Fruit fly (Drosophila melanogaster): ENCODE results near the gene Pdp.

Gene Pdp

dm6 chrX:7715433-7715832 is 19.0 kb downstream of the Pdp start:
- TF ChIP-seq CG34406 (GFP tag; optimal IDR thresholded peaks at IDR 0.05), result no peak
- peak; percentile 57 for TF ChIP-seq Eip78C (GFP tag)
- peak; percentile 8 for TF ChIP-seq lz (GFP tag; optimal IDR thresholded peaks at IDR 0.05)
- peak; percentile 25 for TF ChIP-seq esn (GFP tag; optimal IDR thresholded peaks at IDR 0.05)
- peak; percentile 7 for TF ChIP-seq Hr39 (GFP tag; optimal IDR thresholded peaks at IDR 0.05)

dm6 chrX:7710439-7711154 is 23.9 kb downstream of the Pdp start:
- TF ChIP-seq Sox102F (GFP tag; optimal IDR thresholded peaks at IDR 0.05) (peak; percentile 15), Eip78C (GFP tag) (peak; percentile 51), CG1621 (tag; optimal IDR thresholded peaks at IDR 0.05) (no peak), Gug (GFP tag; IDR thresholded peaks at IDR 0.05) (no peak), cyc (GFP tag; optimal IDR thresholded peaks at IDR 0.05) (peak; percentile 44), Hr39 (GFP tag; optimal IDR thresholded peaks at IDR 0.05) (peak; percentile 32), CG11902 (GFP tag; optimal IDR thresholded peaks at IDR 0.05) (no peak), CG3919 (GFP tag; optimal IDR thresholded peaks at IDR 0.05) (no peak), esn (GFP tag; optimal IDR thresholded peaks at IDR 0.05) (peak; percentile 20), net (GFP tag; optimal IDR thresholded peaks at IDR 0.05) (no peak), Eip93F (GFP tag; optimal IDR thresholded peaks at IDR 0.05) (no peak), CG6792 (GFP tag; optimal IDR thresholded peaks at IDR 0.05) (no peak), achi (GFP tag; optimal IDR thresholded peaks at IDR 0.05) (no peak), acj6 (GFP tag; optimal IDR thresholded peaks at IDR 0.05) (no peak), CG15336 (GFP tag; IDR thresholded peaks at IDR 0.05) (no peak; the same call in 1 of the 2 replicates), lz (GFP tag; optimal IDR thresholded peaks at IDR 0.05) (peak; percentile 51), CG9139 (GFP tag; optimal IDR thresholded peaks at IDR 0.05) (no peak), CG16779 (tag; optimal IDR thresholded peaks at IDR 0.05) (peak; percentile 8), CG3032 (tag; optimal IDR thresholded peaks at IDR 0.05) (no peak), spab (GFP tag; optimal IDR thresholded peaks at IDR 0.05) (no peak), fd59A (GFP tag; optimal IDR thresholded peaks at IDR 0.05) (no peak), fd85E (GFP tag; optimal IDR thresholded peaks at IDR 0.05) (no peak), CG34406 (GFP tag; optimal IDR thresholded peaks at IDR 0.05) (no peak), Hr4 (GFP tag; optimal IDR thresholded peaks at IDR 0.05) (no peak), Lpt (GFP tag; optimal IDR thresholded peaks at IDR 0.05) (no peak), salr (GFP tag; optimal IDR thresholded peaks at IDR 0.05) (no peak), Met (GFP tag; optimal IDR thresholded peaks at IDR 0.05) (no peak), CG6276 (GFP tag; optimal IDR thresholded peaks at IDR 0.05) (peak; percentile 23), CG4318 (GFP tag; optimal IDR thresholded peaks at IDR 0.05) (no peak), CG6854 (GFP tag; optimal IDR thresholded peaks at IDR 0.05) (no peak), pdm3 (GFP tag; optimal IDR thresholded peaks at IDR 0.05) (no peak), CG10669 (GFP tag; optimal IDR thresholded peaks at IDR 0.05) (no peak), OdsH (GFP tag; optimal IDR thresholded peaks at IDR 0.05) (no peak), Ets21C (GFP tag; optimal IDR thresholded peaks at IDR 0.05) (no peak), CG6163 (GFP tag; IDR thresholded peaks at IDR 0.05) (0 out of 3 replicates have a peak, but pooled peaks have one; percentile 39), Eip75B (GFP tag; optimal IDR thresholded peaks at IDR 0.05) (no peak), CG8319 (GFP tag; optimal IDR thresholded peaks at IDR 0.05) (no peak), CG31627 (GFP tag; optimal IDR thresholded peaks at IDR 0.05) (peak; percentile 45), ss (GFP tag; optimal IDR thresholded peaks at IDR 0.05) (no peak), Hr38 (GFP tag; optimal IDR thresholded peaks at IDR 0.05) (no peak), CG8632 (GFP tag; optimal IDR thresholded peaks at IDR 0.05) (no peak), CG8119 (GFP tag; IDR thresholded peaks at IDR 0.05) (peak; percentile 36; the same call in 2 of the 3 replicates), eg (GFP tag; IDR thresholded peaks at IDR 0.05) (peak; percentile 63; the same call in 2 of the 3 replicates), CG7368 (GFP tag; optimal IDR thresholded peaks at IDR 0.05) (no peak), Blimp-1 (GFP tag; optimal IDR thresholded peaks at IDR 0.05) (no peak), Sox14 (GFP tag; optimal IDR thresholded peaks at IDR 0.05) (no peak), Sox15 (GFP tag; optimal IDR thresholded peaks at IDR 0.05) (no peak), vri (GFP tag; optimal IDR thresholded peaks at IDR 0.05) (no peak), svp (GFP tag) (peak; percentile 66)
